Worm (Caenorhabditis elegans) whole organism, L4/young adult: ENCODE measurements around the gene srab-12.

ENCODE experiments used
- W03F9.2 ChIP-seq: fragments of 150-350 bp; optimal IDR thresholded peaks from 2 replicates; lab custom pipeline; 2014; ENCODE audit warnings: missing biosample characterization, missing genetic modification characterization
- dao-5 ChIP-seq: sonication (generic microtip); optimal IDR thresholded peaks from 2 replicates; lab custom pipeline; 2016; ENCODE audit warnings: missing genotype, missing genetic modification characterization, moderate library complexity, missing compliant biosample characterization
- him-1 ChIP-seq: sonication (generic microtip); optimal IDR thresholded peaks from 2 replicates; lab custom pipeline; 2016; ENCODE audit warnings: missing genotype, missing genetic modification reagents, missing genetic modification characterization, missing compliant biosample characterization

Gene srab-12

DNA sequence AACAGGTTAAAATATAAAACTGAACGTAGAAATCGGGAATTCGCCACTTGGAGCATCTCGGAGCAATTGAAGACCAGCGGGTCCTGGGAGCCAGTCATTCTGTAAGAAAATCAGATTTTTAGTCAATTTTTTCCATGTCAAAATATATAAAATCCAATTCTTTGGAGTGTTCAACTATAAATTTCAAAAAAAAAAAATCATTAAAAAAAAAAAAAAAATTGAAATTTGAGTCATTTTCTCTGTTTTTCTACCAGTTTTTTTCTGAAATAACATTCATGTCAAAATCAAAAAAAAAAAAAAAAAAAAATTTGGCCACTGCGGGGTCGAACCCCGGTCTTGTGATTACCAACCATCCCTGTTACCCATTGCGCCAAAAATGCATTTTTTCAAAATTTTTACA lies at the start of gene srab-12:
TSS of gene srab-12 (minus strand) at position 101 of the 400 bp plus-strand sequence.
- TF ChIP-seq W03F9.2 (tag; lab: Kevin White, UChicago), result no peak
- TF ChIP-seq him-1 (tag; lab: Kevin White, UChicago), result no peak
- no peak for TF ChIP-seq dao-5 (tag; lab: Kevin White, UChicago)

DNA sequence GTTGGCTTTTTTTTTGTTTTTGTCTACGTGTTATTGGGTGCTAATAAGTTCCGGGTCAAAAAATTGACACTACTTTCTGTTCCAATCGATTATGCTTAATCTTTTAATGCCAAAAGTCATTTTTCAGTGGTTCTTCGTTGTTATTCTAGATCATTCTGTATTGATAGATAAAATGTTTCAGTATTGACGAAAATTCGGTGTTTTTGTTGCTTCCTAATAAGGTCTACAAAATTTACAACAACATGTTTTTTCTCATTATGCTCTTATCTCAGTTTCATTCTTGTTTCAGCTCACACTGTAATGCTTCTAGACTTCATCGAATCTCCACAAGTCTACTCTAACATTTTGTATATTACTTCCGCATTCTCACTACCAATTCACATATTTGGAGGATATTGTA lies 47.9 kb upstream of the srab-12 start, which contains the start of gene srh-303:
TSS of gene srh-303 (plus strand) at position 301 of the 400 bp plus-strand sequence.
- TF ChIP-seq dao-5 (tag; lab: Kevin White, UChicago), result no peak
- TF ChIP-seq W03F9.2 (tag; lab: Kevin White, UChicago), result no peak
- TF ChIP-seq him-1 (tag; lab: Kevin White, UChicago), result no peak

DNA sequence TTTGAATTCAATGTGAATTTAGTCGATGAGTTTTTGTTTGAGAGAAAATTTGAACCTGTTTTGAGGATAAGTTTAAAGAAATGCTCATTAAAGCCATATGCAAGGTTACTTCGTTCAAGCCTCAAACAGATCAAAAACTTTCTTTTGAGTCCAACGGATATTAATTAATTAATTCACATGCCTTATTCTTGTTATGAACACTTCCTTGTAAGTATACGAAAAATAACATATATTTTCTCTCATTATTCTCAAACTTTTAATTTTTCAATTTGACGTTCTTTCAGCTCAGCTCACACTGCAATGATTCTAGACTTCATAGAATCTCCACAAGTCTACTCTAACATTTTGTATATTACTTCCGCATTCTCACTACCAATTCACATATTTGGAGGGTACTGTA lies 44.9 kb upstream of the srab-12 start, which contains the start of gene srh-304:
TSS of gene srh-304 (plus strand) at position 301 of the 400 bp plus-strand sequence.
- TF ChIP-seq him-1 (tag; lab: Kevin White, UChicago) (no peak), dao-5 (tag; lab: Kevin White, UChicago) (no peak), W03F9.2 (tag; lab: Kevin White, UChicago) (no peak)

DNA sequence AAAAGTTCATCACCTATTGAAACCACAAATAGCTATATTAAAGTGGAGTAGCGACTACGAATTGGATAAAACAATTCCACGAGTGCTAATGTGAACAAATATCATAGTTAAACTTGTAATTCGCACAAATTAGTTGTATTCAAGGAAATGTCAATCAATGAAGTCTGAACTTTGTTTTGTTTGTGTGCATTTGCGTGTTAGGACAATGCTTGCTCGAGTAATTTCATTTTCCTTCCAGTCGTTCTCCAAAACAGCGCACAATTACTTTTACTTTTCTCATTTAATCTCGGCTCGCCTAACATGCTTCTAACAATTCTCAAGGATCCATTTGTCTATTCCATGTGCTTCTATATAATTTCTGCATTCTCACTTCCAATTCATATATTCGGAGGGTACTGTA lies 41.2 kb upstream of the srab-12 start, which contains the start of gene srh-301:
TSS of gene srh-301 (plus strand) at position 301 of the 400 bp plus-strand sequence.
- no peak for TF ChIP-seq W03F9.2 (tag; lab: Kevin White, UChicago)
- TF ChIP-seq him-1 (tag; lab: Kevin White, UChicago), result no peak
- TF ChIP-seq dao-5 (tag; lab: Kevin White, UChicago), result no peak

DNA sequence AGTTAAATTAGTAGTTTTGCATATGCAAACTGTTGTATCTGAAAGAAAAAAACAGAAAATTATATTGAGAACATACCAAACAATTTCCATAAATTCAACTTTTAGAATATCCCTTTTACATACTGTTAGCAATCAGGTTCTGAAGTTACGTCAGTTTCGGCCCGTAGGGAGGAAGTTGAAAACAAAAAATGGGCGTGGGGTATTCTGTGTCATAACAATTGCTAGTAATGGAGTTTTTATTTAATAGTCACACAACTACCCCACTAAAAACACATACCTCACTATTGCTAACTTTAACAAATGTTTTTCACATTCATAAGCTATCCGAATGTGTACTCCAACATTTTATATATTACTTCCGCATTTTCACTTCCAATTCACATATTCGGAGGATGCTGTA lies 38.4 kb upstream of the srab-12 start, which contains the start of gene srh-300:
TSS of gene srh-300 (plus strand) at position 301 of the 400 bp plus-strand sequence.
- TF ChIP-seq W03F9.2 (tag; lab: Kevin White, UChicago), result no peak
- no peak for TF ChIP-seq dao-5 (tag; lab: Kevin White, UChicago)
- TF ChIP-seq him-1 (tag; lab: Kevin White, UChicago), result no peak

DNA sequence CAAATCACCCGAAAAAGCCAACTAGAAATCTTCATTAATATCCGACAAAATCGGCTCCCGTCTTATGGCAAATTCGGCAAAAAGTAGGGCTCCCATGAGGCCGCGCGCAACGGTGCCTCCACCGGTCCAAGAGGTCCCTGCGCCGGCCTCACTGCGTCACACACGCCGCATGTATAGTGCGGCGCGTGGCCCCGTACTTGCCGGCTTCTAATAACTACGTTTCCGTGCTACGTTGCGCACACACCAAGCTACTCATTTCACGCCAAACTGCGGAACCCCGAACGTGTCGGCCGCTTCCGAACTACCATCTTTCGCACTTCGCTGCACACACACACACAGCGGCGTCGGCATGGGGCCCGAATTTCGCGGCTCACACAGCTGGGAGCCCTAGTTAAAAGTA lies 36.3 kb upstream of the srab-12 start:
- no peak for TF ChIP-seq W03F9.2 (tag; lab: Kevin White, UChicago)
- no peak for TF ChIP-seq dao-5 (tag; lab: Kevin White, UChicago)
- no peak for TF ChIP-seq him-1 (tag; lab: Kevin White, UChicago)

DNA sequence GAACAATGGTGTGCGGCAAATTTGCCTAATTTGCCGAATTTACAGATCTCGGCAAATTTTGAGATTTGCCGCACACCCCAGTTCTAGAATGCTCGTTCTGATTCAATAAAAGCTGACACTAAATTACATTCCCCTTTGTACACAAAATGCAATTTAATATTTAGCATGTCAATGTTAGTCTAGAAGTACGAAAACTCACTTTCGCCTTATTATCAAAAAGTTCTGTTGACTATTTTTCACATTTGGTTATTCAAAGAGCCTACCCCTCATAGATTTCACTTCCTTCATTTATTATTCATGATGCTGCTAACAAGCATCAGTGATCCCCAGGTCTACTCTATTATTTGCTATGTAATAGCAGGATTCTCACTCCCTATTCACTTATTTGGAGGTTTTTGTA lies 35.1 kb upstream of the srab-12 start, which contains the start of gene srh-298:
TSS of gene srh-298 (plus strand) at position 301 of the 400 bp plus-strand sequence.
- TF ChIP-seq him-1 (tag; lab: Kevin White, UChicago) (no peak), dao-5 (tag; lab: Kevin White, UChicago) (no peak), W03F9.2 (tag; lab: Kevin White, UChicago) (no peak)

DNA sequence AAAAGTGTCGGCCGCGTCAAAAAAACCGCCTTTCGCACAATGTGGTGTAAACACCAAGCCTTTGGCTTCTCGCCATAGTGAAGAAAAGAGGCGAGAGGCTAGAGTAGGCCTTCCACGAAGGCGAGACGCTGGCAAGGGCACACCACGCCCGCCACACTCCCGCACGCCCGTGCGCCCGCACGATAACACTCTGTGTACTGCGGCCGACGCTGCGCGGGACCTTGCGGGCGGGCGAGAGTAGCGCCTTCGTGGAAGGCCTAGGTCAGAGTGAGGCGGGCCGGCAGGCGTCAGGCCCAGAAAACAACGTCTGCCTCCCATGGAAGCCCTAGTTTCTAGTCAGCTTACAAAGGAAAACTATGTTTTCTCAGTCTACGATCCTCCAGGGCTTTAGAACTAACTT lies 28.7 kb upstream of the srab-12 start:
- TF ChIP-seq dao-5 (tag; lab: Kevin White, UChicago), result no peak
- no peak for TF ChIP-seq him-1 (tag; lab: Kevin White, UChicago)
- no peak for TF ChIP-seq W03F9.2 (tag; lab: Kevin White, UChicago)

DNA sequence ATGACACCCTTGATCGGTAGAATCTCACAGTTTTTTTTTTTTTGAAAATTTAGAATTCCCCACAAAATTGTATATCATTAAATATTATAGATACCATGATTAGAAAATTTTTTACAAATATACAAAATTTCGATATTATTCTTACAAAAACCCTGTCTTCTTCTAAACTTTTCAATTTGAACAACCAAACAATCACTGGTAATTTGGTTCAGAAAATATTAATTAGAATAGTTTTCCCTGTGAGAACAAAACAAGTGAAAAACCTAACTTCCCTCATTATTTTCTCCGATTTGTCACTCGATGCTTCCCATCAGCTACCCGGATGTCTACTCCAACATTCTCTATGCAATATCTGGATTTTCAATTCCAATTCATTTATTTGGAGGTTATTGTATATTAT lies 26.6 kb upstream of the srab-12 start, which contains the start of gene srh-296:
TSS of gene srh-296 (plus strand) at position 301 of the 400 bp plus-strand sequence.
- TF ChIP-seq him-1 (tag; lab: Kevin White, UChicago) (no peak), W03F9.2 (tag; lab: Kevin White, UChicago) (no peak), dao-5 (tag; lab: Kevin White, UChicago) (no peak)

DNA sequence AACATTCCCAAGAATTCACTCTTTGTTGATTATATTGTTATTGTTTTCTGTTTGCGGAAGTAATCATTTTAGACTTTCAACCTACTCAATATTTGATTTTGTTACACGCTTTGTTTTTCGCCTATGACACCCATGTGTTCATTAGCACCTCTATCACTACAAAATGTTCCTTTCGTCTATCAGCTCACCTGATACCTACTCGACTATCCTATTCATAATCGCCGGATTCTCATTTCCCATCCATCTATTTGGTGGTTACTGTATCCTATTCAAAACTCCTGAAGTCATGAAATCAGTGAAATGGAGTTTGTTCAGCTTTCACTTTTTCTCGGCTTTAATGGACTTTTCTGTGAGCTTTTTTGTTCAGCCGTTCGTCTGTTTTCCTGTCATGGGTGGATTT lies 21.9 kb upstream of the srab-12 start, which contains the start of gene srh-291:
TSS of gene srh-291 (plus strand) at position 301 of the 400 bp plus-strand sequence.
- TF ChIP-seq dao-5 (tag; lab: Kevin White, UChicago), result no peak
- TF ChIP-seq him-1 (tag; lab: Kevin White, UChicago), result no peak
- TF ChIP-seq W03F9.2 (tag; lab: Kevin White, UChicago), result no peak

DNA sequence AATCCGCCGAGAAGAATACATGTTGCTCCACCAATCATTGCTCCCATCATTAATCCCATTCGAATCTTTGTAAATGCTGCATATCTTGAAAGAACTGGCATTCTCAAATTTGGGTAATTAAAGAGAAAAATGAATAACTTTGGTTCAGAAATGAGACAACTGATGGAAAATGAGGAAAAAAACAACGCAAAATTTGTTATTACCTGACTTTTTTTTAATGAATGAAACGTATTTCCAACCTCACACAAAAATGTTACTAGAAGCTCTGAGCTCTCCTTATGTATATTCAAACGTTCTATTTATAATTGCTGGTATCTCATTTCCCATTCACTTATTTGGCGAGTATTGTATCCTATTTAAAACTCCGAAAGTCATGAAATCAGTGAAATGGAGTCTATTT lies 19.1 kb upstream of the srab-12 start, which contains the start of the genes Y94A7B.11 and srh-292:
TSS of gene Y94A7B.11 (minus strand) at position 101 of the 400 bp plus-strand sequence.
TSS of gene srh-292 (plus strand) at position 251 of the 400 bp plus-strand sequence.
- no peak for TF ChIP-seq W03F9.2 (tag; lab: Kevin White, UChicago)

DNA sequence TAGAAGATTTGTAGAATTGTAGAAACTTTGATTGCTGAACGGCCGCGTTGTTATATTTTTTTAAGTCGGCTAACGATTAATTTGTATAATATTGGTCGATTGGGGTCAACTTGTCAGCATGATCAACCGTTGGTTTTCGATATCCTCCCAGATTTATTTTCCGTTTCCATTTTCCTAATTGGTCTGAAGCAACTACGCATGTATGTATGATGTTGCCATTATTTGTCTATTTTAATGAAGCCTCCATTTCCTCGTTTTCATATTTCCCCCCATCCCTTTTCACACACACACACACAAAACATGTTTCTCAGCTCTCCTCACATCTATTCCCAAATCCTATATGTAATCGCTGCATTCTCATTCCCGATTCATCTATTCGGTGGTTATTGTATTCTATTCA lies 17.1 kb upstream of the srab-12 start, which contains the start of gene srh-287:
TSS of gene srh-287 (plus strand) at position 301 of the 400 bp plus-strand sequence.
- TF ChIP-seq dao-5 (tag; lab: Kevin White, UChicago) (no peak), him-1 (tag; lab: Kevin White, UChicago) (no peak), W03F9.2 (tag; lab: Kevin White, UChicago) (no peak)

DNA sequence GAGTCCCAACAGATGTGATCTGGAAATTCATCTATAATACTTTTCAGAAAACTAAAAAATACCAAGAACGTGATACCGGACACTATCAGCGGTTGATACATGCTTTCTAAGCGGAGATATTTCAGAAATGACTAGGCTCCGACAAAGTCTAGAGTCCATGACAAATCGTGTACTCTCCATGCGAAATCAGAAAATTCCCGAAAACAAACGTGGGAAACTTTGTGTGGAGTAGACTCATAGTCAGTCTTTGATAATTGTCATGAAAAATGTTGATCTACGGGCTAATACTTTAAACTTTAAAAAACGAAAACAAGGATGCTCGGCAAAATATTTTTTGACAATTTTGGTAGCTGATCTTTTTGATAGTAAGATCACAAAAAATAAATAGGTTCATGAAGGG lies 15.3 kb upstream of the srab-12 start, which contains the start of gene srx-18:
TSS of gene srx-18 (minus strand) at position 101 of the 400 bp plus-strand sequence.
- TF ChIP-seq dao-5 (tag; lab: Kevin White, UChicago), result no peak
- TF ChIP-seq him-1 (tag; lab: Kevin White, UChicago), result no peak
- TF ChIP-seq W03F9.2 (tag; lab: Kevin White, UChicago), result no peak

DNA sequence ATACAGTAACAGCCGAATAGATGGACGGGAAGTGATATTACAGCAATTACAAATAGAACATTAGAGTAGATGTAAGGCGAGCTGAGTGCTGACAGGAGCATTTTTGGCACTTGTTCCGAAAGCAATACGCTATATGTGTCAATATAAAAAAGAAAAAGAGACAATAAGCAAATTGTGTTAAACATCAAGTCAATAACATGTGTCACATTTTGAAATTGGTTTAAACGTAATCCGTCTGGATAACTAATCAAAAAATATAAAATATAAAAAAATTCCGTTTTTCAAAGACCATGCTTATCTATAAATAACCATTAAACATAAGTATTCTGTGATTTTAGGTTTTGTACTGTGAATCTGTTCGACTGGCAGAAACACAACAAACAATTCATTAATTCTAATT lies 12.2 kb upstream of the srab-12 start, which contains the start of gene srh-288:
TSS of gene srh-288 (minus strand) at position 101 of the 400 bp plus-strand sequence.
- TF ChIP-seq dao-5 (tag; lab: Kevin White, UChicago) (no peak), him-1 (tag; lab: Kevin White, UChicago) (no peak)
